Comparison of ENCODE assay signal across 2 worm cellular contexts in genomic region chrIII:10807236-10807635, ce11.
TF ChIP-seq lines count a peak whose summit lies in the region.

No protein-coding gene starts in this region.

TF ChIP-seq in whole organism, L4 larva, 104 proteins besides CTCF, POLR2A, EP300 and RAD21:
- no peak for TF ChIP-seq daf-8 (GFP tag; IDR thresholded peaks at IDR 0.05; lab: Robert Waterston, UW)
- no peak for TF ChIP-seq ceh-32 (tag; optimal IDR thresholded peaks at IDR 0.05; lab: Kevin White, UChicago; ENCODE audit: poor library complexity)
- no peak for TF ChIP-seq lin-13 (GFP tag; optimal IDR thresholded peaks at IDR 0.05; lab: Kevin White, UChicago)
- no peak for TF ChIP-seq saeg-2 (GFP tag; IDR thresholded peaks at IDR 0.05; lab: Robert Waterston, UW)
- no peak for TF ChIP-seq tra-1 (GFP tag; IDR thresholded peaks at IDR 0.05; lab: Robert Waterston, UW)
- no peak for TF ChIP-seq lin-15B (tag; optimal IDR thresholded peaks at IDR 0.05; lab: Kevin White, UChicago)
- TF ChIP-seq jun-1 (tag; optimal IDR thresholded peaks at IDR 0.05; lab: Kevin White, UChicago): no peak
- no peak for TF ChIP-seq fkh-10 (GFP tag; optimal IDR thresholded peaks at IDR 0.05; lab: Kevin White, UChicago)
- no peak for TF ChIP-seq unc-39 (tag; optimal IDR thresholded peaks at IDR 0.05; lab: Kevin White, UChicago)
- TF ChIP-seq fos-1 (tag; optimal IDR thresholded peaks at IDR 0.05; lab: Kevin White, UChicago): no peak
- TF ChIP-seq nhr-11 (tag; optimal IDR thresholded peaks at IDR 0.05; lab: Kevin White, UChicago): no peak
- peak; percentile 75 for TF ChIP-seq F49E8.2 (tag; optimal IDR thresholded peaks at IDR 0.05; lab: Kevin White, UChicago; ENCODE audit: borderline replicate concordance)
- no peak for TF ChIP-seq lin-1 (GFP tag; IDR thresholded peaks at IDR 0.05; lab: Robert Waterston, UW)
- peak; percentile 70 for TF ChIP-seq unc-130 (GFP tag; optimal IDR thresholded peaks at IDR 0.05; lab: Kevin White, UChicago)
- no peak for TF ChIP-seq nhr-28 (tag; optimal IDR thresholded peaks at IDR 0.05; lab: Kevin White, UChicago)
- no peak for TF ChIP-seq nhr-42 (GFP tag; IDR thresholded peaks at IDR 0.05; lab: Robert Waterston, UW)
- TF ChIP-seq R02D3.7 (tag; optimal IDR thresholded peaks at IDR 0.05; lab: Kevin White, UChicago): no peak
- no peak for TF ChIP-seq Y5F2A.4 (GFP tag; optimal IDR thresholded peaks at IDR 0.05; lab: Kevin White, UChicago)
- TF ChIP-seq mdt-29 (GFP tag; IDR thresholded peaks at IDR 0.05; lab: Robert Waterston, UW): 0 out of 2 replicates have a peak, but pooled peaks have one; percentile 24
- no peak for TF ChIP-seq egl-43 (GFP tag; IDR thresholded peaks at IDR 0.05; lab: Robert Waterston, UW)
- TF ChIP-seq mdl-1 (tag; optimal IDR thresholded peaks at IDR 0.05; lab: Kevin White, UChicago): no peak
- TF ChIP-seq ztf-7 (tag; optimal IDR thresholded peaks at IDR 0.05; lab: Kevin White, UChicago): no peak
- TF ChIP-seq zfp-3 (GFP tag; conservative IDR thresholded peaks at IDR 0.05; lab: Robert Waterston, UW): no peak
- TF ChIP-seq nhr-237 (tag; optimal IDR thresholded peaks at IDR 0.05; lab: Kevin White, UChicago): no peak
- TF ChIP-seq Y105C5A.15 (GFP tag; IDR thresholded peaks at IDR 0.05; lab: Robert Waterston, UW): no peak
- TF ChIP-seq Y48G9A.11 (GFP tag; IDR thresholded peaks at IDR 0.05; lab: Robert Waterston, UW): 0 out of 2 replicates have a peak, but pooled peaks have one; percentile 18
- TF ChIP-seq F44E2.7 (GFP tag; IDR thresholded peaks at IDR 0.05; lab: Robert Waterston, UW): no peak
- no peak for TF ChIP-seq ama-1 (optimal IDR thresholded peaks at IDR 0.05; lab: Kevin White, UChicago)
- no peak for TF ChIP-seq daf-19 (GFP tag; conservative IDR thresholded peaks at IDR 0.05; lab: Robert Waterston, UW)
- TF ChIP-seq F10B5.3 (tag; optimal IDR thresholded peaks at IDR 0.05; lab: Kevin White, UChicago): no peak
- TF ChIP-seq nhr-102 (tag; optimal IDR thresholded peaks at IDR 0.05; lab: Kevin White, UChicago): no peak
- TF ChIP-seq tag-97 (GFP tag; IDR thresholded peaks at IDR 0.05; lab: Robert Waterston, UW): no peak
- TF ChIP-seq ceh-28 (tag; optimal IDR thresholded peaks at IDR 0.05; lab: Kevin White, UChicago): no peak
- no peak for TF ChIP-seq nhr-41 (GFP tag; IDR thresholded peaks at IDR 0.05; lab: Robert Waterston, UW)
- peak; percentile 63 for TF ChIP-seq lin-38 (GFP tag; IDR thresholded peaks at IDR 0.05; lab: Robert Waterston, UW)
- no peak for TF ChIP-seq ztf-11 (tag; optimal IDR thresholded peaks at IDR 0.05; lab: Kevin White, UChicago)
- TF ChIP-seq set-16 (GFP tag; IDR thresholded peaks at IDR 0.05; lab: Robert Waterston, UW): no peak
- TF ChIP-seq nhr-6 (tag; optimal IDR thresholded peaks at IDR 0.05; lab: Kevin White, UChicago): no peak
- TF ChIP-seq sdz-12 (GFP tag; optimal IDR thresholded peaks at IDR 0.05; lab: Kevin White, UChicago): no peak
- TF ChIP-seq hlh-30 (tag; optimal IDR thresholded peaks at IDR 0.05; lab: Kevin White, UChicago; ENCODE audit: insufficient read depth): no peak
- TF ChIP-seq ZK546.5 (tag; optimal IDR thresholded peaks at IDR 0.05; lab: Kevin White, UChicago): no peak
TF ChIP-seq in whole organism, L4 larva: peak in this region for 5.

TF ChIP-seq in whole organism, young adult, 124 proteins besides CTCF, POLR2A, EP300 and RAD21 (continues in another document):
- no peak for TF ChIP-seq ccch-3 (GFP tag; optimal IDR thresholded peaks at IDR 0.05; lab: Kevin White, UChicago)
- no peak; the same call in 1 of the 2 replicates for TF ChIP-seq pbrm-1 (GFP tag; IDR thresholded peaks at IDR 0.05; lab: Robert Waterston, UW)
- peak; percentile 96 for TF ChIP-seq D2030.7 (GFP tag; IDR thresholded peaks at IDR 0.05; lab: Robert Waterston, UW)
- no peak for TF ChIP-seq die-1 (tag; optimal IDR thresholded peaks at IDR 0.05; lab: Kevin White, UChicago)
- TF ChIP-seq ceh-91 (GFP tag; IDR thresholded peaks at IDR 0.05; lab: Robert Waterston, UW): peak; percentile 92
- no peak for TF ChIP-seq F22D6.2 (tag; optimal IDR thresholded peaks at IDR 0.05; lab: Kevin White, UChicago)
- TF ChIP-seq snpc-4 (GFP tag; optimal IDR thresholded peaks at IDR 0.05; lab: Kevin White, UChicago): no peak
- peak in 1 of 4 experiments; percentile 37 for TF ChIP-seq snpc-4 (tag; optimal IDR thresholded peaks at IDR 0.05; lab: Kevin White, UChicago)
- TF ChIP-seq nhr-179 (tag; optimal IDR thresholded peaks at IDR 0.05; lab: Kevin White, UChicago): no peak
- TF ChIP-seq attf-5 (GFP tag; optimal IDR thresholded peaks at IDR 0.05; lab: Kevin White, UChicago): no peak
- TF ChIP-seq Y67H2A.10 (GFP tag; conservative IDR thresholded peaks at IDR 0.05; lab: Robert Waterston, UW): peak; percentile 52; the same call in 1 of the 2 replicates
- peak; percentile 85 for TF ChIP-seq F33H1.4 (GFP tag; IDR thresholded peaks at IDR 0.05; lab: Robert Waterston, UW)
- no peak for TF ChIP-seq nfya-2 (GFP tag; IDR thresholded peaks at IDR 0.05; lab: Robert Waterston, UW)
- TF ChIP-seq lir-1 (GFP tag; conservative IDR thresholded peaks at IDR 0.05; lab: Robert Waterston, UW): 0 out of 2 replicates have a peak, but pooled peaks have one; percentile 17
- TF ChIP-seq xnd-1 (tag; optimal IDR thresholded peaks at IDR 0.05; lab: Kevin White, UChicago): peak; percentile 97
- no peak for TF ChIP-seq B0336.3 (GFP tag; IDR thresholded peaks at IDR 0.05; lab: Robert Waterston, UW)
- no peak for TF ChIP-seq tbx-9 (tag; optimal IDR thresholded peaks at IDR 0.05; lab: Kevin White, UChicago; ENCODE audit: borderline replicate concordance)
- TF ChIP-seq F57A8.1 (GFP tag; optimal IDR thresholded peaks at IDR 0.05; lab: Kevin White, UChicago): no peak
- peak; percentile 14 for TF ChIP-seq him-1 (tag; optimal IDR thresholded peaks at IDR 0.05; lab: Kevin White, UChicago)
- TF ChIP-seq bed-1 (GFP tag; IDR thresholded peaks at IDR 0.05; lab: Robert Waterston, UW): no peak
- TF ChIP-seq F49E8.2 (tag; optimal IDR thresholded peaks at IDR 0.05; lab: Kevin White, UChicago; ENCODE audit: insufficient read depth): peak; percentile 83
- TF ChIP-seq Y95B8A.8 (GFP tag; IDR thresholded peaks at IDR 0.05; lab: Robert Waterston, UW): peak; percentile 80; the same call in 1 of the 2 replicates
- TF ChIP-seq ekl-4 (GFP tag; IDR thresholded peaks at IDR 0.05; lab: Robert Waterston, UW): no peak; the same call in 1 of the 2 replicates
- TF ChIP-seq madf-6 (GFP tag; IDR thresholded peaks at IDR 0.05; lab: Robert Waterston, UW): peak; percentile 99
- TF ChIP-seq hrde-1 (tag; optimal IDR thresholded peaks at IDR 0.05; lab: Kevin White, UChicago; ENCODE audit: borderline replicate concordance): peak; percentile 23
- no peak; the same call in 1 of the 2 replicates for TF ChIP-seq dox-1 (GFP tag; IDR thresholded peaks at IDR 0.05; lab: Robert Waterston, UW)
- TF ChIP-seq nfyb-1 (GFP tag; IDR thresholded peaks at IDR 0.05; lab: Robert Waterston, UW): peak; percentile 59; the same call in 1 of the 2 replicates
- peak; percentile 93 for TF ChIP-seq dpl-1 (GFP tag; optimal IDR thresholded peaks at IDR 0.05; lab: Kevin White, UChicago)
- TF ChIP-seq hlh-26 (GFP tag; conservative IDR thresholded peaks at IDR 0.05; lab: Robert Waterston, UW): no peak
- TF ChIP-seq Y53G8AR.9 (GFP tag; conservative IDR thresholded peaks at IDR 0.05; lab: Robert Waterston, UW): peak; percentile 75; the same call in 1 of the 2 replicates
- no peak for TF ChIP-seq nhr-27 (tag; optimal IDR thresholded peaks at IDR 0.05; lab: Kevin White, UChicago)
- TF ChIP-seq ama-1 (optimal IDR thresholded peaks at IDR 0.05; lab: Kevin White, UChicago): no peak
- TF ChIP-seq ama-1 (GFP tag; optimal IDR thresholded peaks at IDR 0.05; lab: Kevin White, UChicago): no peak
- TF ChIP-seq nfya-1 (tag; optimal IDR thresholded peaks at IDR 0.05; lab: Kevin White, UChicago; ENCODE audit: borderline replicate concordance, insufficient read depth): no peak
- peak; percentile 73 for TF ChIP-seq lin-54 (GFP tag; optimal IDR thresholded peaks at IDR 0.05; lab: Kevin White, UChicago)
- TF ChIP-seq mcd-1 (GFP tag; IDR thresholded peaks at IDR 0.05; lab: Robert Waterston, UW): peak; percentile 60
- TF ChIP-seq ceh-79 (tag; optimal IDR thresholded peaks at IDR 0.05; lab: Kevin White, UChicago): no peak
- TF ChIP-seq madf-8 (GFP tag; conservative IDR thresholded peaks at IDR 0.05; lab: Robert Waterston, UW): peak; percentile 98
- TF ChIP-seq Y79H2A.3 (GFP tag; conservative IDR thresholded peaks at IDR 0.05; lab: Robert Waterston, UW): peak; percentile 69; the same call in 1 of the 2 replicates
- TF ChIP-seq F37B4.10 (GFP tag; IDR thresholded peaks at IDR 0.05; lab: Robert Waterston, UW): no peak
- TF ChIP-seq lin-35 (GFP tag; optimal IDR thresholded peaks at IDR 0.05; lab: Kevin White, UChicago): peak in 1 of 3 experiments; percentile 84
- peak; percentile 3 for TF ChIP-seq rpc-1 (optimal IDR thresholded peaks at IDR 0.05; lab: Kevin White, UChicago)
- no peak for TF ChIP-seq rpc-1 (tag; optimal IDR thresholded peaks at IDR 0.05; lab: Kevin White, UChicago)
- no peak for TF ChIP-seq sptf-2 (GFP tag; optimal IDR thresholded peaks at IDR 0.05; lab: Kevin White, UChicago)
- TF ChIP-seq ztf-18 (tag; optimal IDR thresholded peaks at IDR 0.05; lab: Kevin White, UChicago): peak; percentile 3
- TF ChIP-seq ztf-22 (GFP tag; optimal IDR thresholded peaks at IDR 0.05; lab: Kevin White, UChicago): no peak
- TF ChIP-seq madf-10 (tag; optimal IDR thresholded peaks at IDR 0.05; lab: Kevin White, UChicago): no peak
- TF ChIP-seq lsl-1 (GFP tag; optimal IDR thresholded peaks at IDR 0.05; lab: Kevin White, UChicago): peak; percentile 75
- TF ChIP-seq nhr-120 (GFP tag; IDR thresholded peaks at IDR 0.05; lab: Robert Waterston, UW): no peak
- peak; percentile 75 for TF ChIP-seq ceh-100 (GFP tag; IDR thresholded peaks at IDR 0.05; lab: Robert Waterston, UW)
- TF ChIP-seq ztf-28 (GFP tag; IDR thresholded peaks at IDR 0.05; lab: Robert Waterston, UW): 0 out of 2 replicates have a peak, but pooled peaks have one; percentile 51
- no peak for TF ChIP-seq nhr-80 (tag; optimal IDR thresholded peaks at IDR 0.05; lab: Kevin White, UChicago)
- TF ChIP-seq hsf-1 (GFP tag; IDR thresholded peaks at IDR 0.05; lab: Robert Waterston, UW): peak; percentile 99
- TF ChIP-seq tbp1 (GFP tag; optimal IDR thresholded peaks at IDR 0.05; lab: Kevin White, UChicago): peak; percentile 41
- no peak for TF ChIP-seq sea-2 (GFP tag; IDR thresholded peaks at IDR 0.05; lab: Robert Waterston, UW)
- TF ChIP-seq let-607 (tag; optimal IDR thresholded peaks at IDR 0.05; lab: Kevin White, UChicago): no peak
- TF ChIP-seq K12H6.12 (tag; optimal IDR thresholded peaks at IDR 0.05; lab: Kevin White, UChicago): no peak

Comparison
In these comparisons a context has a peak if more than half of its experiments do, and no peak if none do; other contexts are left out.
1. Of the 7 proteins assayed by ChIP-seq in both whole organism, young adult and whole organism, L4 larva: peak only in whole organism, young adult: dpl-1; only in whole organism, L4 larva: none; in both: F49E8.2 and unc-130; in neither: 3; mixed calls (peak in some experiments, not most) for 1.